Worm (Caenorhabditis elegans): ENCODE data around the gene elt-3.

DNA sequence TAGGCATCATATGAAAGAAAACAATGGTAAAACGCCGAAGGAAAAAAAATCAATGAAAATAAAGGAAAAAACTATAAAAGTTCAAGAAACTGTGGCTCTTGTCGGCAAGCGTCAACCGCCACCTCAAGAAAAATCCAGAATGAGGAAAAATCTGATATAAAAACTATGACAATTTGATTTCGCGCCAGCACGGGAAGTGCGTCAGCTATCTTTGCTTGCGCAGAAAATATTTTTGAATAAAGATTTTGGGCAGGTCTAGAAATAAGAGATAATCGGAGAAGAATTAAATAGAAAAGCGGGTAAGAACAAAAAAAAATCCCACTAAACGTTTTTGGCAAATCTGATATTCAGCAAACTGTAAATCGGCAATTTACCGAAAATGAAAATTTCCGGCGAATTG lies 16.5 kb upstream of the elt-3 start:
- TF ChIP-seq aha-1 (tag; optimal IDR thresholded peaks at IDR 0.05) (no peak), lin-15B (tag; optimal IDR thresholded peaks at IDR 0.05) (peak; percentile 0), zag-1 (tag; optimal IDR thresholded peaks at IDR 0.05) (no peak)

Measured in whole organism, L1 larva.